Worm (Caenorhabditis elegans) whole organism, young adult: Measurements from ENCODE around the gene slc-36.1.

Source experiments
- B0035.1 ChIP-seq: sonication (generic microtip); optimal IDR thresholded peaks from 2 replicates; lab custom pipeline; 2016; ENCODE audit warnings: missing genetic modification characterization, mild to moderate bottlenecking, missing compliant biosample characterization, missing genotype, missing genetic modification reagents
- B0336.3 ChIP-seq: fragments of 200-800 bp; sonication (Bioruptor generic); IDR thresholded peaks from 2 replicates; pipeline ENCODE4 v1.3.6; 2022; ENCODE audit warnings: missing genetic modification characterization, missing compliant biosample characterization
- F39B2.1 ChIP-seq: fragments of 200-800 bp; sonication (Bioruptor generic); IDR thresholded peaks from 2 replicates; pipeline ENCODE4 v1.3.6; 2022; ENCODE audit warnings: missing genetic modification reagents, missing genetic modification characterization, missing compliant biosample characterization
- F52B5.7 ChIP-seq: sonication (generic microtip); optimal IDR thresholded peaks from 2 replicates; lab custom pipeline; 2016; ENCODE audit warnings: mild to moderate bottlenecking, missing genetic modification characterization, missing compliant biosample characterization
- F55B11.4 ChIP-seq: sonication (generic microtip); optimal IDR thresholded peaks from 2 replicates; lab custom pipeline; 2016; ENCODE audit warnings: missing compliant biosample characterization, missing genetic modification characterization, borderline replicate concordance; ENCODE audit not compliant: insufficient read depth
- F57C9.4 ChIP-seq: sonication (generic microtip); optimal IDR thresholded peaks from 2 replicates; lab custom pipeline; 2017; ENCODE audit warnings: mild to moderate bottlenecking, missing genetic modification characterization, missing compliant biosample characterization
- T26A5.8 ChIP-seq: sonication (generic microtip); optimal IDR thresholded peaks from 2 replicates; lab custom pipeline; 2016; ENCODE audit warnings: missing genetic modification characterization, missing compliant biosample characterization
- Y53F4B.3 ChIP-seq: fragments of 200-800 bp; sonication (Bioruptor generic); IDR thresholded peaks from 2 replicates; pipeline ENCODE4 v1.3.6; 2022; ENCODE audit warnings: missing genetic modification reagents, missing genetic modification characterization, missing compliant biosample characterization
- Y53G8AR.9 ChIP-seq: fragments of 200-800 bp; sonication (Bioruptor generic); conservative IDR thresholded peaks from 2 replicates; pipeline ENCODE4 v1.3.6; 2022; ENCODE audit warnings: missing genetic modification reagents, missing genetic modification characterization, missing compliant biosample characterization
- Y67H2A.10 ChIP-seq: fragments of 200-800 bp; sonication (Bioruptor generic); conservative IDR thresholded peaks from 2 replicates; pipeline ENCODE4 v1.3.6; 2022; ENCODE audit warnings: missing genetic modification reagents, missing genetic modification characterization, missing compliant biosample characterization
- Y79H2A.3 ChIP-seq: fragments of 200-800 bp; sonication (Bioruptor generic); conservative IDR thresholded peaks from 2 replicates; pipeline ENCODE4 v1.3.6; 2022; ENCODE audit warnings: missing genetic modification reagents, missing genetic modification characterization, missing compliant biosample characterization
- ama-1 ChIP-seq, 3 experiments: fragments of 150-350 bp in 1 of 3; sonication (generic microtip) in 2 of 3; optimal IDR thresholded peaks; 2 replicates each; lab custom pipeline; 2014 to 2018; ENCODE audit warnings: missing biosample characterization in 2 of 3, missing genetic modification characterization in 2 of 3, missing genetic modification reagents in 2 of 3
- aptf-3 ChIP-seq: fragments of 200-800 bp; sonication (Bioruptor generic); IDR thresholded peaks from 2 replicates; pipeline ENCODE4 v1.3.6; 2022; ENCODE audit warnings: missing genetic modification characterization, missing compliant biosample characterization
- athp-1 ChIP-seq: sonication (generic microtip); optimal IDR thresholded peaks from 2 replicates; lab custom pipeline; 2017; ENCODE audit warnings: mild to moderate bottlenecking, missing genetic modification characterization, missing compliant biosample characterization
- cebp-1 ChIP-seq, 2 experiments: fragments of 200-800 bp in 1 of 2; sonication (Bioruptor generic) in 1 of 2; sonication (generic microtip) in 1 of 2; IDR thresholded peaks in 1 of 2; optimal IDR thresholded peaks in 1 of 2; 2 replicates each; pipeline versions ENCODE4 v1.3.6 to Lab custom; 2017 to 2022; ENCODE audit warnings: missing compliant biosample characterization in 2 of 2, missing genetic modification characterization in 2 of 2, mild to moderate bottlenecking in 1 of 2, missing genetic modification reagents in 1 of 2, moderate library complexity in 1 of 2
- ceh-40 ChIP-seq: fragments of 200-800 bp; sonication (Bioruptor generic); IDR thresholded peaks from 2 replicates; pipeline ENCODE4 v1.3.6; 2022; ENCODE audit warnings: missing genetic modification characterization, missing compliant biosample characterization
- ceh-79 ChIP-seq: sonication (generic microtip); optimal IDR thresholded peaks from 2 replicates; lab custom pipeline; 2017; ENCODE audit warnings: mild to moderate bottlenecking, missing genetic modification characterization, missing compliant biosample characterization
- dox-1 ChIP-seq: fragments of 200-800 bp; sonication (Bioruptor generic); IDR thresholded peaks from 2 replicates; pipeline ENCODE4 v1.3.6; 2022; ENCODE audit warnings: missing genetic modification reagents, missing genetic modification characterization, missing compliant biosample characterization
- dpff-1 ChIP-seq: sonication (generic microtip); optimal IDR thresholded peaks from 2 replicates; lab custom pipeline; 2017; ENCODE audit warnings: mild to moderate bottlenecking, missing genetic modification characterization, missing compliant biosample characterization
- ets-4 ChIP-seq: fragments of 200-800 bp; sonication (Bioruptor generic); optimal IDR thresholded peaks from 2 replicates; lab custom pipeline; 2018; ENCODE audit warnings: mild to moderate bottlenecking, missing genetic modification characterization, missing compliant biosample characterization
- hlh-12 ChIP-seq: sonication (generic microtip); optimal IDR thresholded peaks from 2 replicates; lab custom pipeline; 2016; ENCODE audit warnings: missing genetic modification characterization, missing compliant biosample characterization
- hmg-1.2 ChIP-seq: fragments of 200-800 bp; sonication (Bioruptor generic); IDR thresholded peaks from 2 replicates; pipeline ENCODE4 v1.3.6; 2022; ENCODE audit warnings: missing genetic modification reagents, missing genetic modification characterization, missing compliant biosample characterization
- hmg-20 ChIP-seq: fragments of 200-800 bp; sonication (Bioruptor generic); IDR thresholded peaks from 2 replicates; pipeline ENCODE4 v1.3.6; 2022; ENCODE audit warnings: missing genetic modification reagents, missing genetic modification characterization, missing compliant biosample characterization
- hsf-1 ChIP-seq: fragments of 200-800 bp; sonication (Bioruptor generic); IDR thresholded peaks from 2 replicates; pipeline ENCODE4 v1.3.6; 2022; ENCODE audit warnings: missing genetic modification reagents, missing genetic modification characterization, missing compliant biosample characterization
- lag-1 ChIP-seq: fragments of 200-800 bp; sonication (Bioruptor generic); IDR thresholded peaks from 2 replicates; pipeline ENCODE4 v1.3.6; 2022; ENCODE audit warnings: missing genetic modification reagents, missing genetic modification characterization, missing compliant biosample characterization
- lin-35 ChIP-seq, 3 experiments: fragments of 150-350 bp in 2 of 3; sonication (generic microtip) in 1 of 3; optimal IDR thresholded peaks; 2 replicates each; lab custom pipeline; 2014 to 2018; ENCODE audit warnings: missing biosample characterization in 3 of 3, missing genetic modification characterization in 3 of 3, missing genetic modification reagents in 3 of 3
- lin-40 ChIP-seq: sonication (generic microtip); optimal IDR thresholded peaks from 2 replicates; lab custom pipeline; 2016; ENCODE audit warnings: missing genetic modification characterization, mild to moderate bottlenecking, missing compliant biosample characterization, missing genotype, missing genetic modification reagents
- lin-54 ChIP-seq: fragments of 200-800 bp; sonication (Bioruptor generic); optimal IDR thresholded peaks from 2 replicates; lab custom pipeline; 2018; ENCODE audit warnings: mild to moderate bottlenecking, missing genetic modification characterization, missing compliant biosample characterization
- madf-8 ChIP-seq: fragments of 200-800 bp; sonication (Bioruptor generic); conservative IDR thresholded peaks from 2 replicates; pipeline ENCODE4 v1.3.6; 2022; ENCODE audit warnings: missing genetic modification reagents, missing genetic modification characterization, missing compliant biosample characterization
- mel-28 ChIP-seq: sonication (generic microtip); optimal IDR thresholded peaks from 2 replicates; lab custom pipeline; 2016; ENCODE audit warnings: borderline replicate concordance, mild to moderate bottlenecking, missing genetic modification characterization, missing compliant biosample characterization
- mes-4 ChIP-seq: sonication (generic microtip); optimal IDR thresholded peaks from 2 replicates; lab custom pipeline; 2016; ENCODE audit warnings: missing genotype, missing genetic modification characterization, missing compliant biosample characterization
- mxl-1 ChIP-seq: sonication (generic microtip); optimal IDR thresholded peaks from 2 replicates; lab custom pipeline; 2016; ENCODE audit warnings: missing genetic modification characterization, missing compliant biosample characterization
- pha-4 ChIP-seq: fragments of 150-350 bp; sonication (generic microtip); optimal IDR thresholded peaks from 2 replicates; lab custom pipeline; 2014; ENCODE audit warnings: missing biosample characterization, missing genetic modification reagents, missing genetic modification characterization
- rcor-1 ChIP-seq: fragments of 200-800 bp; sonication (Bioruptor generic); IDR thresholded peaks from 2 replicates; pipeline ENCODE4 v1.3.6; 2022; ENCODE audit warnings: missing genetic modification reagents, missing genetic modification characterization, missing compliant biosample characterization
- repo-1 ChIP-seq: sonication (generic microtip); optimal IDR thresholded peaks from 2 replicates; lab custom pipeline; 2017; ENCODE audit warnings: mild to moderate bottlenecking, missing genetic modification characterization, missing compliant biosample characterization
- rpc-1 ChIP-seq, 2 experiments: fragments of 150-350 bp in 1 of 2; sonication (generic microtip) in 1 of 2; optimal IDR thresholded peaks; 2 replicates each; lab custom pipeline; 2014 to 2018; ENCODE audit warnings: missing biosample characterization in 1 of 2, missing genetic modification characterization in 1 of 2, missing genetic modification reagents in 1 of 2, missing genotype in 1 of 2
- tlf-1 ChIP-seq: fragments of 200-800 bp; sonication (Bioruptor generic); optimal IDR thresholded peaks from 2 replicates; lab custom pipeline; 2018; ENCODE audit warnings: mild to moderate bottlenecking, missing genetic modification characterization, missing compliant biosample characterization
- xnd-1 ChIP-seq: sonication (generic microtip); optimal IDR thresholded peaks from 2 replicates; lab custom pipeline; 2016; ENCODE audit warnings: missing genotype, missing genetic modification reagents, missing genetic modification characterization, missing compliant biosample characterization
- zfh-2 ChIP-seq: fragments of 200-800 bp; sonication (Bioruptor generic); conservative IDR thresholded peaks from 2 replicates; pipeline ENCODE4 v1.3.6; 2022; ENCODE audit warnings: missing genetic modification reagents, missing genetic modification characterization, missing compliant biosample characterization
- ztf-26 ChIP-seq: sonication (generic microtip); optimal IDR thresholded peaks from 2 replicates; lab custom pipeline; 2017; ENCODE audit warnings: missing genetic modification characterization, missing compliant biosample characterization
- ztf-3 ChIP-seq: fragments of 200-800 bp; sonication (Bioruptor generic); optimal IDR thresholded peaks from 2 replicates; lab custom pipeline; 2018; ENCODE audit warnings: mild to moderate bottlenecking, missing genetic modification characterization, missing compliant biosample characterization

slc-36.1 gene

ce11 chrIII:13328911-13329310, 21.6 kb downstream of the slc-36.1 start:
- TF ChIP-seq xnd-1 (tag; lab: Kevin White, UChicago): no peak
- no peak for TF ChIP-seq lin-40 (tag; lab: Kevin White, UChicago)
- no peak for TF ChIP-seq tlf-1 (GFP tag; lab: Kevin White, UChicago)
- TF ChIP-seq zfh-2 (GFP tag; lab: Robert Waterston, UW): no peak
- TF ChIP-seq rcor-1 (GFP tag; lab: Robert Waterston, UW): no peak
- no peak for TF ChIP-seq aptf-3 (GFP tag; lab: Robert Waterston, UW)
- no peak for TF ChIP-seq repo-1 (tag; lab: Kevin White, UChicago)
- TF ChIP-seq cebp-1 (GFP tag; IDR thresholded peaks at IDR 0.05; lab: Robert Waterston, UW): no peak
- no peak for TF ChIP-seq cebp-1 (tag; optimal IDR thresholded peaks at IDR 0.05; lab: Kevin White, UChicago)
- no peak for TF ChIP-seq Y53F4B.3 (GFP tag; lab: Robert Waterston, UW)
- TF ChIP-seq hmg-20 (GFP tag; lab: Robert Waterston, UW): no peak
- no peak for TF ChIP-seq Y67H2A.10 (GFP tag; lab: Robert Waterston, UW)
- TF ChIP-seq B0336.3 (GFP tag; lab: Robert Waterston, UW): no peak
- no peak for TF ChIP-seq ama-1 (optimal IDR thresholded peaks at IDR 0.05; lab: Kevin White, UChicago)
- TF ChIP-seq ama-1 (GFP tag; optimal IDR thresholded peaks at IDR 0.05; lab: Kevin White, UChicago): no peak
- TF ChIP-seq rpc-1 (optimal IDR thresholded peaks at IDR 0.05; lab: Kevin White, UChicago): no peak
- TF ChIP-seq rpc-1 (tag; optimal IDR thresholded peaks at IDR 0.05; lab: Kevin White, UChicago): no peak
- no peak for TF ChIP-seq Y79H2A.3 (GFP tag; lab: Robert Waterston, UW)
- no peak for TF ChIP-seq F39B2.1 (GFP tag; lab: Robert Waterston, UW)
- no peak for TF ChIP-seq mes-4 (tag; lab: Kevin White, UChicago)
- no peak for TF ChIP-seq F57C9.4 (tag; lab: Kevin White, UChicago)
- no peak for TF ChIP-seq T26A5.8 (tag; lab: Kevin White, UChicago)
- TF ChIP-seq dpff-1 (tag; lab: Kevin White, UChicago): no peak

DNA sequence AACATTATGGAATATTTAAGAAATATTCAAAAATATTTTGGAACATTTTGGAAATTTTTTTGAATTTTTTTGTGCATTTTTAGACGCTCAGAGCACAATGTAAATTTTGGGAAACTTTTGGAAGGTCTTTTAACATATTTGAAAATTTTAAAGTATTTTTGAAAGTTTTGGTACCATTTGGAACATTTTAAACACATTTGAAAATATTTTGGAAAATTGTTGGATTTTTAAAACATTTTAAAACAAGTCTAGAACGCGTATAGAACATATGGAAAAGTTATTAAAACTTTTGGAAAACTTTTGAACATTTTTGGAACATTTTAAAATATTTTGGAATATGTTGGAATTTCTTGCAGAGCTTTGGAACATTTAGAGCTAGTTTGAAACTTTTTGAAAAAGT, 26.5 kb downstream of the slc-36.1 start, which contains the start of gene sdz-20:
Gene sdz-20 (plus strand): TSS at position 301 of the 400 bp plus-strand sequence.
- TF ChIP-seq hlh-12 (tag; lab: Kevin White, UChicago): no peak
- TF ChIP-seq ceh-79 (tag; lab: Kevin White, UChicago): no peak
- TF ChIP-seq madf-8 (GFP tag; lab: Robert Waterston, UW): no peak
- no peak for TF ChIP-seq lin-54
- TF ChIP-seq hmg-1.2: no peak
- TF ChIP-seq lag-1 (GFP tag; lab: Robert Waterston, UW): no peak
- no peak for TF ChIP-seq lin-35 (GFP tag; optimal IDR thresholded peaks at IDR 0.05; lab: Kevin White, UChicago)
- no peak for TF ChIP-seq mel-28 (tag; lab: Kevin White, UChicago)
- no peak for TF ChIP-seq athp-1 (tag; lab: Kevin White, UChicago)
- TF ChIP-seq F52B5.7 (tag; lab: Kevin White, UChicago): no peak
- no peak for TF ChIP-seq tlf-1 (GFP tag; lab: Kevin White, UChicago)
- no peak for TF ChIP-seq xnd-1 (tag; lab: Kevin White, UChicago)
- TF ChIP-seq hsf-1 (GFP tag; lab: Robert Waterston, UW): no peak
- TF ChIP-seq B0035.1 (tag; lab: Kevin White, UChicago): no peak
- no peak for TF ChIP-seq ceh-40 (GFP tag; lab: Robert Waterston, UW)
- no peak for TF ChIP-seq mxl-1 (tag; lab: Kevin White, UChicago)

DNA sequence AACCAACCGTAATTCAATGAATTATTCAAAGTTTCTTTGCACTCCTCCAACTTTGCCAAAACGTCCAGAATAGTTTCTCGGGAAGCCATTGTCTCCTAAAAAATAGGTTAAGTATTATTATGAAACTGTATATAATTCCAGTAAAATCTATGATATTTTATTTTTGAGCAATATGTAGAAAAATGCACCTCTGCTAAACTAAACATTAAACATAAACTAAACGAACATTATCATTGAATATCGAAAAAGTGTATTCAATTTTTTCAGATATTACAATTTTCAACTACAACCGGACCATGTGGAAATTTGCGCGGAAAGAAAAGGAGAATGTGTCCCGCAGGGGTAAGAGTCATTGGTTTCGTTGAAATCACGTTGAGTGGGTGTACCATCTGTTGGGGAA, 32.4 kb downstream of the slc-36.1 start, which contains the start of gene F53A2.3:
Gene F53A2.3 (minus strand): TSS at position 101 of the 400 bp plus-strand sequence.
- TF ChIP-seq Y53G8AR.9 (GFP tag; lab: Robert Waterston, UW) (no peak), dox-1 (GFP tag; lab: Robert Waterston, UW) (no peak), F57C9.4 (tag; lab: Kevin White, UChicago) (no peak), F52B5.7 (tag; lab: Kevin White, UChicago) (no peak), ztf-26 (no peak), ztf-3 (GFP tag; lab: Kevin White, UChicago) (no peak), mel-28 (tag; lab: Kevin White, UChicago) (no peak), F55B11.4 (tag; lab: Kevin White, UChicago) (no peak), rcor-1 (GFP tag; lab: Robert Waterston, UW) (no peak), pha-4 (tag; lab: Kevin White, UChicago) (no peak), ets-4 (no peak), cebp-1 (GFP tag; IDR thresholded peaks at IDR 0.05; lab: Robert Waterston, UW) (no peak), cebp-1 (tag; optimal IDR thresholded peaks at IDR 0.05; lab: Kevin White, UChicago) (no peak)
